Fruit fly (Drosophila melanogaster) whole organism, prepupa: ENCODE measurements around the gene trbl.

Experiments used
- CG10631 ChIP-seq: fragments of 200-800 bp; sonication (Bioruptor generic); optimal IDR thresholded peaks from 2 replicates; lab custom pipeline; 2016; ENCODE audit warnings: missing biosample characterization, missing genetic modification characterization
- CG10669 ChIP-seq: fragments of 200-800 bp; sonication (Bioruptor generic); optimal IDR thresholded peaks from 3 replicates; lab custom pipeline; 2018; ENCODE audit warnings: missing biosample characterization, mild to moderate bottlenecking, missing genetic modification characterization, moderate library complexity
- CG11294 ChIP-seq: fragments of 200-800 bp; sonication (Bioruptor generic); IDR thresholded peaks from 2 replicates; pipeline ENCODE4 v1.3.6; 2022; ENCODE audit warnings: missing biosample characterization, missing genetic modification characterization
- CG11762 ChIP-seq: fragments of 200-800 bp; sonication (Bioruptor generic); optimal IDR thresholded peaks from 3 replicates; lab custom pipeline; 2016; ENCODE audit warnings: missing biosample characterization, missing genetic modification characterization; ENCODE audit not compliant: insufficient read depth
- CG11902 ChIP-seq: fragments of 200-800 bp; sonication (Bioruptor generic); optimal IDR thresholded peaks from 3 replicates; lab custom pipeline; 2016; ENCODE audit warnings: missing biosample characterization, missing genetic modification characterization
- CG15336 ChIP-seq: fragments of 200-800 bp; sonication (Bioruptor generic); IDR thresholded peaks from 2 replicates; pipeline ENCODE4 v1.3.6; 2022; ENCODE audit warnings: missing biosample characterization, missing genetic modification characterization
- CG1621 ChIP-seq: fragments of 200-800 bp; sonication (Bioruptor generic); optimal IDR thresholded peaks from 3 replicates; lab custom pipeline; 2018; ENCODE audit warnings: missing biosample characterization, mild to moderate bottlenecking, missing genetic modification characterization
- CG16779 ChIP-seq: fragments of 200-800 bp; sonication (Bioruptor generic); optimal IDR thresholded peaks from 3 replicates; lab custom pipeline; 2017; ENCODE audit warnings: missing biosample characterization, mild to moderate bottlenecking, missing genetic modification characterization
- CG3032 ChIP-seq: fragments of 200-800 bp; optimal IDR thresholded peaks from 2 replicates; lab custom pipeline; 2019; ENCODE audit warnings: missing biosample characterization, mild to moderate bottlenecking, missing genetic modification characterization, moderate library complexity
- CG31627 ChIP-seq: fragments of 200-800 bp; sonication (Bioruptor generic); optimal IDR thresholded peaks from 3 replicates; lab custom pipeline; 2016; ENCODE audit warnings: missing biosample characterization, missing genetic modification characterization
- CG32006 ChIP-seq: fragments of 200-800 bp; sonication (Bioruptor generic); optimal IDR thresholded peaks from 3 replicates; lab custom pipeline; 2017; ENCODE audit warnings: missing biosample characterization, mild to moderate bottlenecking, missing genetic modification characterization
- CG34406 ChIP-seq: fragments of 200-800 bp; sonication (Bioruptor generic); optimal IDR thresholded peaks from 3 replicates; lab custom pipeline; 2016; ENCODE audit warnings: missing biosample characterization, missing genetic modification characterization
- CG4318 ChIP-seq: fragments of 200-800 bp; sonication (Bioruptor generic); optimal IDR thresholded peaks from 3 replicates; lab custom pipeline; 2017; ENCODE audit warnings: missing biosample characterization, mild to moderate bottlenecking, missing genetic modification characterization
- CG6163 ChIP-seq: fragments of 200-800 bp; sonication (Bioruptor generic); IDR thresholded peaks from 3 replicates; pipeline ENCODE4 v1.3.6; 2022; ENCODE audit warnings: missing biosample characterization, missing genetic modification characterization
- CG6276 ChIP-seq: fragments of 200-800 bp; sonication (Bioruptor generic); optimal IDR thresholded peaks from 2 replicates; lab custom pipeline; 2017; ENCODE audit warnings: missing biosample characterization, mild to moderate bottlenecking, missing genetic modification characterization
- CG6792 ChIP-seq: fragments of 200-800 bp; sonication (Bioruptor generic); optimal IDR thresholded peaks from 3 replicates; lab custom pipeline; 2016; ENCODE audit warnings: missing biosample characterization, missing genetic modification characterization
- CG6808 ChIP-seq: fragments of 200-800 bp; sonication (Bioruptor generic); optimal IDR thresholded peaks from 3 replicates; lab custom pipeline; 2017; ENCODE audit warnings: missing biosample characterization, missing genetic modification characterization, mild to moderate bottlenecking, moderate library complexity, missing genetic modification reagents
- CG6854 ChIP-seq: fragments of 200-800 bp; sonication (Bioruptor generic); optimal IDR thresholded peaks from 2 replicates; lab custom pipeline; 2017; ENCODE audit warnings: missing biosample characterization, mild to moderate bottlenecking, missing genetic modification characterization
- CG8119 ChIP-seq: fragments of 200-800 bp; sonication (Bioruptor generic); IDR thresholded peaks from 3 replicates; pipeline ENCODE4 v1.3.6; 2022; ENCODE audit warnings: missing biosample characterization, missing genetic modification characterization
- CG8319 ChIP-seq: fragments of 200-800 bp; sonication (Bioruptor generic); optimal IDR thresholded peaks from 3 replicates; lab custom pipeline; 2016; ENCODE audit warnings: missing biosample characterization, missing genetic modification characterization
- CG8632 ChIP-seq: fragments of 200-800 bp; sonication (Bioruptor generic); optimal IDR thresholded peaks from 3 replicates; lab custom pipeline; 2016; ENCODE audit warnings: missing biosample characterization, missing genetic modification characterization
- Eip75B ChIP-seq: fragments of 200-800 bp; sonication (Bioruptor generic); optimal IDR thresholded peaks from 3 replicates; lab custom pipeline; 2016; ENCODE audit warnings: missing biosample characterization, missing genetic modification characterization
- Eip78C ChIP-seq: fragments of 200-800 bp; sonication (Bioruptor generic); peaks from one replicate; lab custom pipeline; 2016; ENCODE audit warnings: missing biosample characterization, missing genetic modification characterization
- Eip93F ChIP-seq: fragments of 200-800 bp; sonication (Bioruptor generic); optimal IDR thresholded peaks from 2 replicates; lab custom pipeline; 2016; ENCODE audit warnings: missing biosample characterization, mild to moderate bottlenecking, missing genetic modification characterization
- Gug ChIP-seq: fragments of 200-800 bp; sonication (Bioruptor generic); IDR thresholded peaks from 2 replicates; pipeline ENCODE4 v1.3.6; 2022; ENCODE audit warnings: missing biosample characterization, missing genetic modification characterization
- Hr38 ChIP-seq: sonication (Bioruptor generic); optimal IDR thresholded peaks from 2 replicates; lab custom pipeline; 2016; ENCODE audit warnings: missing biosample characterization, missing genetic modification characterization
- Hr39 ChIP-seq: fragments of 200-800 bp; sonication (Bioruptor generic); optimal IDR thresholded peaks from 2 replicates; lab custom pipeline; 2016; ENCODE audit warnings: missing biosample characterization, missing genetic modification characterization
- Hr4 ChIP-seq: fragments of 200-800 bp; sonication (Bioruptor generic); optimal IDR thresholded peaks from 3 replicates; lab custom pipeline; 2016; ENCODE audit warnings: missing biosample characterization, missing genetic modification characterization
- Met ChIP-seq: fragments of 200-800 bp; sonication (Bioruptor generic); optimal IDR thresholded peaks from 3 replicates; lab custom pipeline; 2016; ENCODE audit warnings: missing biosample characterization, missing genetic modification characterization
- OdsH ChIP-seq: fragments of 200-800 bp; sonication (Bioruptor generic); optimal IDR thresholded peaks from 3 replicates; lab custom pipeline; 2016; ENCODE audit warnings: missing biosample characterization, missing genetic modification characterization
- Smox ChIP-seq: fragments of 200-800 bp; sonication (Bioruptor generic); optimal IDR thresholded peaks from 3 replicates; lab custom pipeline; 2016; ENCODE audit warnings: missing biosample characterization, missing genetic modification characterization
- Sox102F ChIP-seq: fragments of 200-800 bp; sonication (Bioruptor generic); optimal IDR thresholded peaks from 2 replicates; lab custom pipeline; 2016; ENCODE audit warnings: missing biosample characterization, mild to moderate bottlenecking, missing genetic modification characterization
- Sox14 ChIP-seq: fragments of 200-800 bp; sonication (Bioruptor generic); optimal IDR thresholded peaks from 3 replicates; lab custom pipeline; 2016; ENCODE audit warnings: missing biosample characterization, missing genetic modification characterization
- Sox15 ChIP-seq: fragments of 200-800 bp; sonication (Bioruptor generic); optimal IDR thresholded peaks from 3 replicates; lab custom pipeline; 2016; ENCODE audit warnings: missing biosample characterization, missing genetic modification characterization
- achi ChIP-seq: fragments of 200-800 bp; sonication (Bioruptor generic); optimal IDR thresholded peaks from 3 replicates; lab custom pipeline; 2016; ENCODE audit warnings: missing biosample characterization, missing genetic modification characterization
- acj6 ChIP-seq: fragments of 200-800 bp; sonication (Bioruptor generic); optimal IDR thresholded peaks from 3 replicates; lab custom pipeline; 2016; ENCODE audit warnings: missing biosample characterization, missing genetic modification characterization
- cyc ChIP-seq: fragments of 200-800 bp; sonication (Bioruptor generic); optimal IDR thresholded peaks from 3 replicates; lab custom pipeline; 2016; ENCODE audit warnings: missing biosample characterization, missing genetic modification characterization
- dsx ChIP-seq: fragments of 200-800 bp; optimal IDR thresholded peaks from 3 replicates; lab custom pipeline; 2019; ENCODE audit warnings: missing biosample characterization, mild to moderate bottlenecking, missing genetic modification characterization, moderate library complexity; ENCODE audit not compliant: poor library complexity, severe bottlenecking
- eg ChIP-seq: fragments of 200-800 bp; sonication (Bioruptor generic); IDR thresholded peaks from 3 replicates; pipeline ENCODE4 v1.3.6; 2022; ENCODE audit warnings: missing biosample characterization, missing genetic modification characterization
- fd59A ChIP-seq: fragments of 200-800 bp; sonication (Bioruptor generic); optimal IDR thresholded peaks from 2 replicates; lab custom pipeline; 2017; ENCODE audit warnings: missing biosample characterization, mild to moderate bottlenecking, missing genetic modification characterization, missing genetic modification reagents
- fd85E ChIP-seq: fragments of 200-800 bp; sonication (Bioruptor generic); optimal IDR thresholded peaks from 3 replicates; lab custom pipeline; 2016; ENCODE audit warnings: missing biosample characterization, missing genetic modification characterization
- fkh ChIP-seq: fragments of 200-800 bp; sonication (Bioruptor generic); optimal IDR thresholded peaks from 3 replicates; lab custom pipeline; 2017; ENCODE audit warnings: missing biosample characterization, mild to moderate bottlenecking, missing genetic modification characterization, moderate library complexity
- net ChIP-seq: fragments of 200-800 bp; sonication (Bioruptor generic); optimal IDR thresholded peaks from 3 replicates; lab custom pipeline; 2016; ENCODE audit warnings: missing biosample characterization, missing genetic modification characterization
- pdm3 ChIP-seq: fragments of 200-800 bp; sonication (Bioruptor generic); optimal IDR thresholded peaks from 3 replicates; lab custom pipeline; 2016; ENCODE audit warnings: missing biosample characterization, missing genetic modification characterization
- salr ChIP-seq, 2 experiments: fragments of 200-800 bp; sonication (Bioruptor generic); optimal IDR thresholded peaks; 3 replicates each; lab custom pipeline; 2016 to 2018; ENCODE audit warnings: missing biosample characterization in 2 of 2, missing genetic modification characterization in 2 of 2, mild to moderate bottlenecking in 1 of 2
- spab ChIP-seq: fragments of 200-800 bp; sonication (Bioruptor generic); optimal IDR thresholded peaks from 2 replicates; lab custom pipeline; 2017; ENCODE audit warnings: missing biosample characterization, mild to moderate bottlenecking, missing genetic modification characterization, missing genetic modification reagents
- ss ChIP-seq, 2 experiments: fragments of 200-800 bp; sonication (Bioruptor generic); optimal IDR thresholded peaks; 2 replicates in 1 of 2; 3 replicates in 1 of 2; lab custom pipeline; 2017 to 2018; ENCODE audit warnings: mild to moderate bottlenecking in 2 of 2, missing biosample characterization in 2 of 2, missing genetic modification characterization in 2 of 2, moderate library complexity in 1 of 2
- svp ChIP-seq: fragments of 200-800 bp; sonication (Bioruptor generic); peaks from one replicate; lab custom pipeline; 2016; ENCODE audit warnings: missing biosample characterization, missing genetic modification characterization
- topi ChIP-seq: fragments of 200-800 bp; sonication (Bioruptor generic); optimal IDR thresholded peaks from 3 replicates; lab custom pipeline; 2016; ENCODE audit warnings: missing biosample characterization, missing genetic modification characterization
- vri ChIP-seq: fragments of 200-800 bp; sonication (Bioruptor generic); optimal IDR thresholded peaks from 3 replicates; lab custom pipeline; 2016; ENCODE audit warnings: missing biosample characterization, mild to moderate bottlenecking, missing genetic modification characterization

trbl gene

dm6 chr3L:20447957-20448356, 46.5 kb upstream of the trbl start (continued):
- TF ChIP-seq topi (GFP tag; lab: Kevin White, UChicago), result no peak
- TF ChIP-seq pdm3 (GFP tag; lab: Kevin White, UChicago), result no peak
- TF ChIP-seq CG31627, result no peak
- TF ChIP-seq CG6163 (GFP tag; lab: Robert Waterston, UW), result no peak
- TF ChIP-seq Hr39 (GFP tag; lab: Kevin White, UChicago), result no peak
- no peak for TF ChIP-seq fd85E
- no peak for TF ChIP-seq fd59A (GFP tag; lab: Kevin White, UChicago)
- no peak for TF ChIP-seq Sox14
- TF ChIP-seq CG6854 (GFP tag; lab: Kevin White, UChicago), result peak; percentile 73
- TF ChIP-seq, all 60 proteins: peak for 14

DNA sequence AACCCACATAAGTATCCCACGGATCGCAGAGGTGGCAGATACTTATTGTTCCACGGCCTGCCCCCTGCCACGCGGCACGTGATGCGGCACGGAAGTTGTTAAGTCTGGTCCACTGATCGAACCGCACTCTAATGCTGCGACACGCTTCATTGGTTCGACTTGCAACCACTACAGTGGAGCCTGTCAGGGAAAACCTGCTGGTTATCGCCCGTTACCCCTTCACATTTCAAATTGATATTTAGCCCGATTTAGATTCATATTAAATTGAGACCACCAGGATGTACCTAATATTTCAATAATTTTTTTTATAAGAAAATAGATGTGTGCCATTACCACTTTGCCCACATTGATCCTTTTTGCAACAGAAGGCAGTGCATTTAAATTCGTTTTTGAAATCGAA, 45.9 kb upstream of the trbl start:
- TF ChIP-seq CG34406 (GFP tag; lab: Kevin White, UChicago), result no peak
- no peak for TF ChIP-seq topi (GFP tag; lab: Kevin White, UChicago)
- TF ChIP-seq Met (GFP tag; lab: Kevin White, UChicago), result peak; percentile 16
- no peak for TF ChIP-seq vri (GFP tag; lab: Kevin White, UChicago)
- TF ChIP-seq CG31627, result no peak
- TF ChIP-seq Hr38 (GFP tag; lab: Kevin White, UChicago), result no peak
- TF ChIP-seq Eip75B, result peak; percentile 31
- no peak for TF ChIP-seq CG8319 (GFP tag; lab: Kevin White, UChicago)
- TF ChIP-seq net (GFP tag; lab: Kevin White, UChicago), result peak; percentile 16
- TF ChIP-seq OdsH (GFP tag; lab: Kevin White, UChicago), result peak; percentile 1
- TF ChIP-seq ss (GFP tag; optimal IDR thresholded peaks at IDR 0.05; lab: Kevin White, UChicago), result no peak
- TF ChIP-seq CG8119 (GFP tag; lab: Robert Waterston, UW), result peak; percentile 54; the same call in 1 of the 3 replicates
- no peak for TF ChIP-seq cyc (GFP tag; lab: Kevin White, UChicago)
- TF ChIP-seq Smox, result no peak
- TF ChIP-seq CG6854 (GFP tag; lab: Kevin White, UChicago), result no peak
- TF ChIP-seq CG15336, result peak; percentile 45
- TF ChIP-seq Hr4 (GFP tag; lab: Kevin White, UChicago), result peak; percentile 52
- no peak for TF ChIP-seq Sox15 (GFP tag; lab: Kevin White, UChicago)
- TF ChIP-seq salr (GFP tag; optimal IDR thresholded peaks at IDR 0.05; lab: Kevin White, UChicago), result no peak
- no peak for TF ChIP-seq CG16779 (tag; lab: Kevin White, UChicago)
- TF ChIP-seq Hr39 (GFP tag; lab: Kevin White, UChicago), result peak; percentile 18
- TF ChIP-seq CG8632, result no peak
- peak; percentile 13 for TF ChIP-seq Eip78C
- no peak for TF ChIP-seq achi (GFP tag; lab: Kevin White, UChicago)
- no peak for TF ChIP-seq fkh
- peak; percentile 46; the same call in 2 of the 3 replicates for TF ChIP-seq eg (GFP tag; lab: Robert Waterston, UW)
- no peak for TF ChIP-seq spab (GFP tag; lab: Kevin White, UChicago)
- no peak for TF ChIP-seq CG4318
- no peak for TF ChIP-seq CG1621 (tag; lab: Kevin White, UChicago)
- TF ChIP-seq CG11902 (GFP tag; lab: Kevin White, UChicago), result no peak
- TF ChIP-seq CG6792, result no peak
- peak; percentile 48 for TF ChIP-seq svp (GFP tag; lab: Kevin White, UChicago)
- TF ChIP-seq CG10669, result no peak
- TF ChIP-seq dsx (GFP tag; lab: Kevin White, UChicago), result no peak
- TF ChIP-seq Sox14, result peak; percentile 2
- no peak for TF ChIP-seq CG11294 (GFP tag; lab: Robert Waterston, UW)
- peak; percentile 28 for TF ChIP-seq CG6276 (GFP tag; lab: Kevin White, UChicago)
- TF ChIP-seq Sox102F (GFP tag; lab: Kevin White, UChicago), result peak; percentile 2
- TF ChIP-seq CG32006 (GFP tag; lab: Kevin White, UChicago), result peak; percentile 56
- TF ChIP-seq CG10631 (GFP tag; lab: Kevin White, UChicago), result no peak
- no peak for TF ChIP-seq Eip93F
- peak; percentile 18 for TF ChIP-seq acj6 (GFP tag; lab: Kevin White, UChicago)
- TF ChIP-seq fd59A (GFP tag; lab: Kevin White, UChicago), result no peak
- no peak for TF ChIP-seq CG11762 (GFP tag; lab: Kevin White, UChicago)
- no peak for TF ChIP-seq Gug (GFP tag; lab: Robert Waterston, UW)
- TF ChIP-seq CG3032 (tag; lab: Kevin White, UChicago), result no peak
- no peak for TF ChIP-seq CG6808 (GFP tag; lab: Kevin White, UChicago)
